Worm (Caenorhabditis elegans): ENCODE data around the gene sdz-1.

DNA sequence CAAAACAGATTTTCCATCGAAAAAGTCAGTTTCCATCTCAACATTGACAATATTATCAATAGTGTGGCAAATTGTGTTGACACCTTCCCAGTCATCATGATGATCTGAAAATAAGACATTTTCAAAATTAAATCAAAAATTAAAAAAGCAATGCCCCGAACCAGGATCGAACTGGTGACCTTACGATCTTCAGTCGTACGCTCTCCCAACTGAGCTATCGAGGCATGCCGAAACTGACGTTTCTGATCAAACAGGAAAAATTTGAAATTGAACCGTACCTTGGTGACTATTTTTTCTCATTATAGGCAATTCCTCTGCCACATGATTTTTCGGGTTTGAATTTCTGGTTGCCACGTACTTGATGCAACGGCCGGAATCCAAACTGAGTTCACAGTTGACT, 46.7 kb downstream of the sdz-1 start:
- TF ChIP-seq R02D3.7 (tag; optimal IDR thresholded peaks at IDR 0.05) (no peak), duxl-1 (tag; optimal IDR thresholded peaks at IDR 0.05; ENCODE audit: poor library complexity) (no peak), nhr-10 (tag; optimal IDR thresholded peaks at IDR 0.05) (no peak), snpc-4 (tag; optimal IDR thresholded peaks at IDR 0.05) (no peak), mep-1 (tag; optimal IDR thresholded peaks at IDR 0.05) (no peak), fkh-10 (GFP tag; optimal IDR thresholded peaks at IDR 0.05) (no peak), vab-7 (GFP tag; IDR thresholded peaks at IDR 0.05) (0 out of 2 replicates have a peak, but pooled peaks have one; percentile 51), F49E8.2 (tag; optimal IDR thresholded peaks at IDR 0.05; ENCODE audit: borderline replicate concordance) (no peak), pha-4 (GFP tag; IDR thresholded peaks at IDR 0.05) (no peak; the same call in 1 of the 2 replicates), pha-4 (tag; optimal IDR thresholded peaks at IDR 0.05) (no peak)
